Worm (Caenorhabditis elegans): ENCODE data around the gene dyc-1.

dyc-1 gene

DNA sequence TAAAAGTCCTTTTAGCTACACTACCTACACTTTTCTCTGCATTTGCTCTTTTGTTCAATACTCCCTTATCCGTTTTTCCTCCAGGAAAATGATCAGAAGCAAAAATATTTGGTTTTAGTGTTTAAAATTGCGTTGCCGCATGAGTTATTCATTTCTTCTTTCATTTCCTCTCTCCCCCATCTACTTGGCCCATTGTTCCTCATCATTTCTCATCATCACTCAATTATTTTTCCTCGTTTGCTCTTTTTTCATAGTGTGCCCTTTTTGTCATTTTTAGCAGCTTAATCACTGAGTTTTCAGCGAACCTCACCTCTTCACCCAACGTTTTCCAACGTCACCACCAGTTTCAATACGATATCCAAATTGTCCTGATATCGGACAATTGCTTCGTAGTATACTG is at the start of gene dyc-1:
Gene dyc-1 (plus strand): TSS at position 301 of the 400 bp plus-strand sequence.
- TF ChIP-seq C38D4.7 (GFP tag; optimal IDR thresholded peaks at IDR 0.05) (no peak), ceh-2 (tag; optimal IDR thresholded peaks at IDR 0.05) (no peak), nhr-11 (tag; optimal IDR thresholded peaks at IDR 0.05) (no peak), fkh-6 (tag; optimal IDR thresholded peaks at IDR 0.05) (no peak), F13H6.1 (tag; optimal IDR thresholded peaks at IDR 0.05) (no peak), pag-3 (tag; optimal IDR thresholded peaks at IDR 0.05; ENCODE audit: borderline replicate concordance) (no peak)

DNA sequence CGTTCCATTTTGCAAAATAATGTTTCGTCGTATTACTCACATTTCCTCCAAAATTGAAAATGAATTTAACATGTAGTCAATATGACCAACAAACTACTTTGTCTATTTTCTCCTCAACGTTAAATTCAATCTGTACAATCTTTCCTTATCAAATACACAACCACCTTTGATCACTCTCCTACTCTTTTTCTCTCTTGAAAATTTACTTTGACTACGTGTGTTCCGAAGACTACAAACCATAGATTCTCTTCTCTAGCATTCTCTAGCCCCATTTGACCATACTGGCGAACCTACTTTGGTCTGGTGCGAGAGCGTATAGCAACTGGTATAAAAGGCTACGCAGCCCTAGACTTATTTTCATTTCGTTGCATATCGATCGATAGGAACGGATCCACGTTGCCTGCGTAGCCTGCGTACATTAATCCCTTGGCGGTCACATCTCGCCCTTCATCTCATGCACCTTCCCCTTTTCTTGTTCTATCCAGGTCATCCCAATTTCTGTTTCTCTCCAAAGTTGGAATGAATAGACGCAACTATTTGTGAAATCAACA is 49.1 kb upstream of the dyc-1 start:
- TF ChIP-seq zip-5 (tag; optimal IDR thresholded peaks at IDR 0.05) (no peak), nhr-11 (tag; optimal IDR thresholded peaks at IDR 0.05) (no peak), hlh-6 (tag; optimal IDR thresholded peaks at IDR 0.05) (no peak), ceh-22 (tag; optimal IDR thresholded peaks at IDR 0.05) (no peak), ets-4 (tag; optimal IDR thresholded peaks at IDR 0.05) (no peak), sox-2 (GFP tag; IDR thresholded peaks at IDR 0.05) (no peak), ahr-1 (tag; optimal IDR thresholded peaks at IDR 0.05) (no peak)

DNA sequence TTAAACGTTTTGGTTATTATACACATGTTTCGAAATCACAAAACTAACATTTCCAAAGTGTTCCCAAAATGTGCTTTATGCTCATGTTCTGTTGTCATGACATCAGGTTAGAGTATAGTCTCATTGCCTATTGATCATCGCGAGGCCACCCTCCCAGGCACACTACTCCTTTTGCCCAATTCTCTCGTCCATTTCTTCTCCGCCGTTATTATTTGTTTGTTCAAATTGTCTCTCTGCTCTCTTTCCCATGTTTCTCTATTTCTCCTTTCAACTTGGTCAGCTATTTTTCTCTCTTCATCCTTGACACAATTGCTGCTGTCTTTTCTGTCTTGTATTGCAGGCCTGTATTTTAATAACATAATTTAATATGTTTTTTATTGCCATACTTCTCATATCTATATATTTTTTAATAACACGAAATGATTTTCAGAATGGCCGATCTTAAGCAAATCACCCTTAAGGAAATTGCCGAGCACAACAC is 47.8 kb upstream of the dyc-1 start, which contains the start of gene cytb-5.1:
Gene cytb-5.1 (plus strand): TSS at position 431 of the 481 bp plus-strand sequence.
- TF ChIP-seq ceh-48 (tag; optimal IDR thresholded peaks at IDR 0.05) (no peak), tbx-2 (tag; optimal IDR thresholded peaks at IDR 0.05) (peak; percentile 7)

ce11 chrX:14002739-14003138 is 46.6 kb upstream of the dyc-1 start:
- TF ChIP-seq K09A11.1 (tag; optimal IDR thresholded peaks at IDR 0.05; ENCODE audit: insufficient read depth), result no peak
- TF ChIP-seq ceh-19 (GFP tag; optimal IDR thresholded peaks at IDR 0.05), result no peak
- TF ChIP-seq ceh-30 (tag; optimal IDR thresholded peaks at IDR 0.05), result no peak

- TF ChIP-seq ttx-3 (tag; optimal IDR thresholded peaks at IDR 0.05) (no peak), ceh-22 (tag; optimal IDR thresholded peaks at IDR 0.05) (no peak), hlh-8 (tag; optimal IDR thresholded peaks at IDR 0.05) (no peak), hlh-13 (GFP tag; optimal IDR thresholded peaks at IDR 0.05) (no peak), ama-1 (optimal IDR thresholded peaks at IDR 0.05) (no peak), ceh-31 (tag; optimal IDR thresholded peaks at IDR 0.05) (no peak), ceh-48 (tag; optimal IDR thresholded peaks at IDR 0.05) (no peak), ceh-45 (GFP tag; IDR thresholded peaks at IDR 0.05) (no peak), lin-11 (tag; optimal IDR thresholded peaks at IDR 0.05) (no peak), unc-42 (tag; optimal IDR thresholded peaks at IDR 0.05) (no peak), ceh-18 (tag; optimal IDR thresholded peaks at IDR 0.05) (no peak), unc-3 (GFP tag; conservative IDR thresholded peaks at IDR 0.05) (no peak), unc-3 (tag; optimal IDR thresholded peaks at IDR 0.05) (no peak), F13H6.1 (tag; optimal IDR thresholded peaks at IDR 0.05) (no peak), ceh-34 (tag; optimal IDR thresholded peaks at IDR 0.05) (no peak), sox-2 (GFP tag; IDR thresholded peaks at IDR 0.05) (no peak), zip-5 (tag; optimal IDR thresholded peaks at IDR 0.05) (no peak), eyg-1 (tag; optimal IDR thresholded peaks at IDR 0.05) (no peak), hlh-6 (tag; optimal IDR thresholded peaks at IDR 0.05) (no peak), nhr-232 (tag; optimal IDR thresholded peaks at IDR 0.05) (no peak)
Observed at ce11 chrX:14003538-14003937, 45.8 kb upstream of the dyc-1 start.

ce11 chrX:14008130-14008529 is 41.2 kb upstream of the dyc-1 start:
- TF ChIP-seq ref-2 (tag; optimal IDR thresholded peaks at IDR 0.05) (no peak), K09A11.1 (tag; optimal IDR thresholded peaks at IDR 0.05; ENCODE audit: insufficient read depth) (no peak), pag-3 (tag; optimal IDR thresholded peaks at IDR 0.05; ENCODE audit: borderline replicate concordance) (no peak), ama-1 (optimal IDR thresholded peaks at IDR 0.05) (no peak), ahr-1 (tag; optimal IDR thresholded peaks at IDR 0.05) (no peak), Y22D7AL.16 (tag; optimal IDR thresholded peaks at IDR 0.05) (no peak), ceh-2 (tag; optimal IDR thresholded peaks at IDR 0.05) (no peak), pax-1 (tag; optimal IDR thresholded peaks at IDR 0.05) (no peak), dmd-4 (tag; optimal IDR thresholded peaks at IDR 0.05; ENCODE audit: borderline replicate concordance) (no peak), hlh-6 (tag; optimal IDR thresholded peaks at IDR 0.05) (no peak), che-1 (tag; optimal IDR thresholded peaks at IDR 0.05) (no peak), syd-9 (tag; optimal IDR thresholded peaks at IDR 0.05) (no peak), dve-1 (tag; optimal IDR thresholded peaks at IDR 0.05) (no peak), unc-86 (tag; optimal IDR thresholded peaks at IDR 0.05) (no peak), pha-2 (tag; optimal IDR thresholded peaks at IDR 0.05) (no peak), ceh-14 (tag; optimal IDR thresholded peaks at IDR 0.05) (no peak)
